Fruit fly (Drosophila melanogaster) whole organism, embryonic: ENCODE data around the gene m-cup.
A peak's percentile ranks its signal among the peaks of the same experiment; 100 is the strongest.

Experiments used
- Adf1 ChIP-seq: fragments of 200-800 bp; sonication (Bioruptor generic); IDR thresholded peaks from 2 replicates; pipeline ENCODE4 v1.3.6; 2022; ENCODE audit warnings: missing biosample characterization, missing genetic modification characterization
- Atf-2 ChIP-seq: fragments of 200-800 bp; sonication (Bioruptor generic); optimal IDR thresholded peaks from 2 replicates; lab custom pipeline; 2016; ENCODE audit warnings: missing biosample characterization, missing genetic modification characterization
- Atf6 ChIP-seq: fragments of 200-800 bp; sonication (Bioruptor generic); IDR thresholded peaks from 2 replicates; pipeline ENCODE4 v1.3.6; 2022; ENCODE audit warnings: missing biosample characterization, missing genetic modification characterization
- BtbVII ChIP-seq: fragments of 200-800 bp; sonication (Bioruptor generic); optimal IDR thresholded peaks from 3 replicates; lab custom pipeline; 2017; ENCODE audit warnings: missing biosample characterization, mild to moderate bottlenecking, missing genetic modification characterization
- CG10209 ChIP-seq: fragments of 200-800 bp; sonication (Bioruptor generic); optimal IDR thresholded peaks from 3 replicates; lab custom pipeline; 2017; ENCODE audit warnings: missing biosample characterization, mild to moderate bottlenecking, missing genetic modification characterization, missing genetic modification reagents
- CG11247 ChIP-seq: fragments of 200-800 bp; sonication (Bioruptor generic); IDR thresholded peaks from 2 replicates; pipeline ENCODE4 v1.3.6; 2022; ENCODE audit warnings: missing biosample characterization, missing genetic modification characterization
- CG11456 ChIP-seq: fragments of 200-800 bp; sonication (Bioruptor generic); IDR thresholded peaks from 3 replicates; pipeline ENCODE4 v1.3.6; 2022; ENCODE audit warnings: missing biosample characterization, missing genetic modification characterization
- CG12236 ChIP-seq: fragments of 200-800 bp; sonication (Bioruptor generic); optimal IDR thresholded peaks from 2 replicates; lab custom pipeline; 2016; ENCODE audit warnings: missing biosample characterization, missing genetic modification characterization
- CG13624 ChIP-seq: fragments of 200-800 bp; sonication (Bioruptor generic); optimal IDR thresholded peaks from 2 replicates; lab custom pipeline; 2016; ENCODE audit warnings: missing biosample characterization, missing genetic modification characterization
- CG16863 ChIP-seq: fragments of 200-800 bp; sonication (Bioruptor generic); optimal IDR thresholded peaks from 3 replicates; lab custom pipeline; 2016; ENCODE audit warnings: missing biosample characterization, missing genetic modification characterization
- CG17568 ChIP-seq: fragments of 200-800 bp; sonication (Bioruptor generic); optimal IDR thresholded peaks from 2 replicates; lab custom pipeline; 2018; ENCODE audit warnings: missing biosample characterization, mild to moderate bottlenecking, missing genetic modification characterization, moderate library complexity
- CG2129 ChIP-seq: fragments of 200-800 bp; sonication (Bioruptor generic); IDR thresholded peaks from 2 replicates; pipeline ENCODE4 v1.3.6; 2022; ENCODE audit warnings: missing biosample characterization, missing genetic modification characterization; ENCODE audit not compliant: partially characterized antibody
- CG2202 ChIP-seq: fragments of 200-800 bp; sonication (Bioruptor generic); optimal IDR thresholded peaks from 2 replicates; lab custom pipeline; 2018; ENCODE audit warnings: missing biosample characterization, mild to moderate bottlenecking, missing genetic modification characterization
- CG31388 ChIP-seq: fragments of 200-800 bp; sonication (Bioruptor generic); optimal IDR thresholded peaks from 2 replicates; lab custom pipeline; 2016; ENCODE audit warnings: missing biosample characterization, missing genetic modification characterization
- CG33213 ChIP-seq: fragments of 200-800 bp; sonication (Bioruptor generic); optimal IDR thresholded peaks from 3 replicates; lab custom pipeline; 2016; ENCODE audit warnings: missing biosample characterization, missing genetic modification characterization
- CG33557 ChIP-seq: fragments of 200-800 bp; sonication (Bioruptor generic); optimal IDR thresholded peaks from 2 replicates; lab custom pipeline; 2019; ENCODE audit warnings: missing biosample characterization, mild to moderate bottlenecking, missing genetic modification characterization, moderate library complexity
- CG3847 ChIP-seq: fragments of 200-800 bp; sonication (Bioruptor generic); IDR thresholded peaks from 2 replicates; pipeline ENCODE4 v1.3.6; 2022; ENCODE audit warnings: missing biosample characterization, missing genetic modification characterization
- CG6272 ChIP-seq: fragments of 200-800 bp; sonication (Bioruptor generic); IDR thresholded peaks from 2 replicates; pipeline ENCODE4 v1.3.6; 2022; ENCODE audit warnings: missing biosample characterization, missing genetic modification characterization
- CG6654 ChIP-seq: fragments of 200-800 bp; sonication (Bioruptor generic); optimal IDR thresholded peaks from 2 replicates; lab custom pipeline; 2017; ENCODE audit warnings: missing biosample characterization, mild to moderate bottlenecking, missing genetic modification characterization
- CG6689 ChIP-seq: fragments of 200-800 bp; sonication (Bioruptor generic); IDR thresholded peaks from 2 replicates; pipeline ENCODE4 v1.3.6; 2022; ENCODE audit warnings: missing biosample characterization, missing genetic modification characterization
- CG8388 ChIP-seq: fragments of 200-800 bp; sonication (Bioruptor generic); optimal IDR thresholded peaks from 2 replicates; lab custom pipeline; 2019; ENCODE audit warnings: missing biosample characterization, mild to moderate bottlenecking, missing genetic modification characterization, moderate library complexity
- CG9876 ChIP-seq: fragments of 200-800 bp; sonication (Bioruptor generic); optimal IDR thresholded peaks from 2 replicates; lab custom pipeline; 2016; ENCODE audit warnings: missing biosample characterization, missing genetic modification characterization
- CTCF ChIP-seq: fragments of 200-800 bp; sonication (Bioruptor generic); optimal IDR thresholded peaks from 2 replicates; lab custom pipeline; 2017; ENCODE audit warnings: missing biosample characterization, mild to moderate bottlenecking, missing genetic modification characterization, moderate library complexity
- ERR ChIP-seq: fragments of 200-800 bp; sonication (Bioruptor generic); optimal IDR thresholded peaks from 2 replicates; lab custom pipeline; 2016; ENCODE audit warnings: missing biosample characterization, missing genetic modification characterization
- Fer1 ChIP-seq: fragments of 200-800 bp; sonication (Bioruptor generic); optimal IDR thresholded peaks from 2 replicates; lab custom pipeline; 2017; ENCODE audit warnings: missing biosample characterization, mild to moderate bottlenecking, missing genetic modification characterization
- GATAe ChIP-seq: fragments of 200-800 bp; sonication (Bioruptor generic); conservative IDR thresholded peaks from 2 replicates; pipeline ENCODE4 v1.3.6; 2022; ENCODE audit warnings: missing biosample characterization, missing genetic modification characterization
- H2.0 ChIP-seq: fragments of 200-800 bp; sonication (Bioruptor generic); IDR thresholded peaks from 2 replicates; pipeline ENCODE4 v1.3.6; 2022; ENCODE audit warnings: missing biosample characterization, missing genetic modification characterization
- HHEX ChIP-seq: fragments of 200-800 bp; sonication (Bioruptor generic); optimal IDR thresholded peaks from 3 replicates; lab custom pipeline; 2017; ENCODE audit warnings: missing biosample characterization, mild to moderate bottlenecking, missing genetic modification characterization, missing genetic modification reagents
- HmgD ChIP-seq: fragments of 200-800 bp; sonication (Bioruptor generic); optimal IDR thresholded peaks from 3 replicates; lab custom pipeline; 2016; ENCODE audit warnings: missing biosample characterization, missing genetic modification characterization
- Hr51 ChIP-seq, 2 experiments: fragments of 200-800 bp; sonication (Bioruptor generic); optimal IDR thresholded peaks; 2 replicates in 1 of 2; 3 replicates in 1 of 2; lab custom pipeline; 2016 to 2018; ENCODE audit warnings: missing biosample characterization in 2 of 2, missing genetic modification characterization in 2 of 2, mild to moderate bottlenecking in 1 of 2, moderate library complexity in 1 of 2
- MESR4 ChIP-seq: fragments of 200-800 bp; sonication (Bioruptor generic); optimal IDR thresholded peaks from 2 replicates; lab custom pipeline; 2018; ENCODE audit warnings: missing biosample characterization, mild to moderate bottlenecking, missing genetic modification characterization, moderate library complexity
- Pdp1 ChIP-seq, 2 experiments: fragments of 200-800 bp; sonication (Bioruptor generic); optimal IDR thresholded peaks; 3 replicates each; lab custom pipeline; 2016; ENCODE audit warnings: missing biosample characterization in 2 of 2, missing genetic modification characterization in 2 of 2, mild to moderate bottlenecking in 1 of 2, moderate library complexity in 1 of 2
- ab ChIP-seq: fragments of 200-800 bp; sonication (Bioruptor generic); optimal IDR thresholded peaks from 2 replicates; lab custom pipeline; 2016; ENCODE audit warnings: missing biosample characterization, missing genetic modification characterization
- bcd ChIP-seq: fragments of 200-800 bp; sonication (Bioruptor generic); optimal IDR thresholded peaks from 2 replicates; lab custom pipeline; 2017; ENCODE audit warnings: missing biosample characterization, mild to moderate bottlenecking, missing genetic modification characterization
- chn ChIP-seq: fragments of 200-800 bp; sonication (Bioruptor generic); optimal IDR thresholded peaks from 2 replicates; lab custom pipeline; 2016; ENCODE audit warnings: missing biosample characterization, missing genetic modification characterization
- corto ChIP-seq: fragments of 200-800 bp; sonication (Bioruptor generic); optimal IDR thresholded peaks from 2 replicates; lab custom pipeline; 2016; ENCODE audit warnings: missing biosample characterization, mild to moderate bottlenecking, missing genetic modification characterization, moderate library complexity
- eve ChIP-seq, 2 experiments: fragments of >200 bp; optimal IDR thresholded peaks; 2 replicates each; lab custom pipeline; 2017; ENCODE audit warnings: missing biosample characterization in 2 of 2, missing genetic modification characterization in 2 of 2
- fd102C ChIP-seq: fragments of 200-800 bp; sonication (Bioruptor generic); optimal IDR thresholded peaks from 2 replicates; lab custom pipeline; 2018; ENCODE audit warnings: missing biosample characterization, mild to moderate bottlenecking, missing genetic modification characterization, moderate library complexity
- fd3F ChIP-seq: fragments of 200-800 bp; sonication (Bioruptor generic); optimal IDR thresholded peaks from 2 replicates; lab custom pipeline; 2018; ENCODE audit warnings: missing biosample characterization, mild to moderate bottlenecking, missing genetic modification characterization, moderate library complexity
- fru ChIP-seq: fragments of >200 bp; optimal IDR thresholded peaks from 2 replicates; lab custom pipeline; 2017
- gfzf ChIP-seq: fragments of 200-800 bp; sonication (Bioruptor generic); optimal IDR thresholded peaks from 2 replicates; lab custom pipeline; 2016; ENCODE audit warnings: missing biosample characterization, mild to moderate bottlenecking, missing genetic modification characterization, moderate library complexity
- ind ChIP-seq: fragments of 200-800 bp; sonication (Bioruptor generic); optimal IDR thresholded peaks from 3 replicates; lab custom pipeline; 2016; ENCODE audit warnings: missing biosample characterization, missing genetic modification characterization
- insv ChIP-seq, 2 experiments: fragments of 200-800 bp; sonication (Bioruptor generic); optimal IDR thresholded peaks; 3 replicates each; lab custom pipeline; 2016 to 2018; ENCODE audit warnings: missing biosample characterization in 2 of 2, missing genetic modification characterization in 2 of 2
- jing ChIP-seq: fragments of 200-800 bp; sonication (Bioruptor generic); optimal IDR thresholded peaks from 2 replicates; lab custom pipeline; 2018; ENCODE audit warnings: missing biosample characterization, mild to moderate bottlenecking, missing genetic modification characterization
- kay ChIP-seq: fragments of 200-800 bp; sonication (Bioruptor generic); optimal IDR thresholded peaks from 2 replicates; lab custom pipeline; 2016; ENCODE audit warnings: missing biosample characterization, missing genetic modification characterization
- klu ChIP-seq: fragments of 200-800 bp; sonication (Bioruptor generic); IDR thresholded peaks from 2 replicates; pipeline ENCODE4 v1.3.6; 2022; ENCODE audit warnings: missing biosample characterization, missing genetic modification characterization
- lmd ChIP-seq: fragments of 200-800 bp; sonication (Bioruptor generic); IDR thresholded peaks from 2 replicates; pipeline ENCODE4 v1.3.6; 2022; ENCODE audit warnings: missing biosample characterization, missing genetic modification characterization
- maf-S ChIP-seq: fragments of 200-800 bp; sonication (Bioruptor generic); optimal IDR thresholded peaks from 2 replicates; lab custom pipeline; 2016; ENCODE audit warnings: missing biosample characterization, missing genetic modification characterization
- psq ChIP-seq: fragments of 200-800 bp; sonication (Bioruptor generic); optimal IDR thresholded peaks from 2 replicates; lab custom pipeline; 2017; ENCODE audit warnings: missing biosample characterization, missing genetic modification characterization
- rib ChIP-seq: fragments of 200-800 bp; sonication (Bioruptor generic); IDR thresholded peaks from 2 replicates; pipeline ENCODE4 v1.3.6; 2022; ENCODE audit warnings: missing biosample characterization, missing genetic modification characterization
- sug ChIP-seq: fragments of 200-800 bp; optimal IDR thresholded peaks from 2 replicates; lab custom pipeline; 2019; ENCODE audit warnings: missing biosample characterization, mild to moderate bottlenecking, missing genetic modification characterization, moderate library complexity
- zf30C ChIP-seq: fragments of 200-800 bp; sonication (Bioruptor generic); optimal IDR thresholded peaks from 3 replicates; lab custom pipeline; 2018; ENCODE audit warnings: missing biosample characterization, mild to moderate bottlenecking, missing genetic modification characterization

The m-cup gene

dm6 chr3R:17149080-17149746 lies at the start of gene m-cup, which contains the start of gene Det (continued):
- TF ChIP-seq chn (GFP tag; lab: Kevin White, UChicago): no peak
- no peak for TF ChIP-seq fru (lab: Kevin White, UChicago)
- peak; percentile 58; the same call in 1 of the 2 replicates for TF ChIP-seq CG2129 (GFP tag; lab: Robert Waterston, UW)
- TF ChIP-seq CG2202 (tag; lab: Kevin White, UChicago): no peak
- no peak for TF ChIP-seq CG13624 (GFP tag; lab: Kevin White, UChicago)
- TF ChIP-seq lmd (GFP tag; lab: Robert Waterston, UW): no peak
- no peak for TF ChIP-seq CG9876 (GFP tag; lab: Kevin White, UChicago)
- TF ChIP-seq CG6272 (GFP tag; lab: Robert Waterston, UW): no peak
- no peak for TF ChIP-seq Adf1 (GFP tag; lab: Robert Waterston, UW)
- no peak for TF ChIP-seq CG31388 (GFP tag; lab: Kevin White, UChicago)
- TF ChIP-seq bcd (GFP tag; lab: Kevin White, UChicago): no peak
- TF ChIP-seq fd102C (GFP tag; lab: Kevin White, UChicago): no peak
- TF ChIP-seq zf30C: peak; percentile 44
- TF ChIP-seq insv (GFP tag; optimal IDR thresholded peaks at IDR 0.05; lab: Kevin White, UChicago): no peak
- no peak for TF ChIP-seq Atf6 (GFP tag; lab: Robert Waterston, UW)
- no peak for TF ChIP-seq eve (GFP tag; optimal IDR thresholded peaks at IDR 0.05; lab: Kevin White, UChicago)
- peak; percentile 18 for TF ChIP-seq gfzf (GFP tag; lab: Kevin White, UChicago)
- TF ChIP-seq HHEX (GFP tag; lab: Kevin White, UChicago): no peak
- no peak for TF ChIP-seq CG11456
- TF ChIP-seq klu (GFP tag; lab: Robert Waterston, UW): no peak
- TF ChIP-seq H2.0 (GFP tag; lab: Robert Waterston, UW): no peak
- no peak for TF ChIP-seq CG10209 (GFP tag; lab: Kevin White, UChicago)
- no peak for TF ChIP-seq CG11247 (GFP tag; lab: Robert Waterston, UW)
- no peak for TF ChIP-seq rib (GFP tag; lab: Robert Waterston, UW)
- no peak for TF ChIP-seq Hr51 (GFP tag; optimal IDR thresholded peaks at IDR 0.05; lab: Kevin White, UChicago)
- TF ChIP-seq CG12236 (GFP tag; lab: Kevin White, UChicago): no peak
- no peak for TF ChIP-seq corto (GFP tag; lab: Kevin White, UChicago)
- peak; percentile 30 for TF ChIP-seq CTCF (GFP tag; lab: Kevin White, UChicago)
- no peak for TF ChIP-seq ind
- TF ChIP-seq MESR4 (GFP tag; lab: Kevin White, UChicago): peak; percentile 75
- no peak for TF ChIP-seq CG8388 (GFP tag; lab: Kevin White, UChicago)
- TF ChIP-seq CG6689: no peak
- no peak for TF ChIP-seq CG16863 (GFP tag; lab: Kevin White, UChicago)
- TF ChIP-seq ERR (GFP tag; lab: Kevin White, UChicago): no peak
- peak; percentile 49; the same call in 1 of the 2 replicates for TF ChIP-seq CG3847 (GFP tag; lab: Robert Waterston, UW)
- no peak for TF ChIP-seq CG33557 (GFP tag; lab: Kevin White, UChicago)
- no peak for TF ChIP-seq kay (GFP tag; lab: Kevin White, UChicago)
- no peak for TF ChIP-seq GATAe (GFP tag; lab: Robert Waterston, UW)
- TF ChIP-seq psq (GFP tag; lab: Kevin White, UChicago): no peak
- TF ChIP-seq Pdp1 (GFP tag; optimal IDR thresholded peaks at IDR 0.05; lab: Kevin White, UChicago): no peak
- no peak for TF ChIP-seq Atf-2 (GFP tag; lab: Kevin White, UChicago)
- no peak for TF ChIP-seq fd3F
- no peak for TF ChIP-seq CG17568 (GFP tag; lab: Kevin White, UChicago)
- no peak for TF ChIP-seq ab (GFP tag; lab: Kevin White, UChicago)
- no peak for TF ChIP-seq HmgD
- no peak for TF ChIP-seq BtbVII (GFP tag; lab: Kevin White, UChicago)
- TF ChIP-seq maf-S (GFP tag; lab: Kevin White, UChicago): no peak
- TF ChIP-seq sug: peak; percentile 20
- no peak for TF ChIP-seq CG33213 (GFP tag; lab: Kevin White, UChicago)
- peak; percentile 29 for TF ChIP-seq Fer1 (GFP tag; lab: Kevin White, UChicago)
- no peak for TF ChIP-seq CG6654 (GFP tag; lab: Kevin White, UChicago)
- TF ChIP-seq jing: no peak
